Worm (Caenorhabditis elegans) whole organism, L1 larva: ENCODE data around the gene clec-60.

Experiments
- C04F5.9 ChIP-seq: sonication (generic microtip); optimal IDR thresholded peaks from 2 replicates; lab custom pipeline; 2016; ENCODE audit warnings: missing genetic modification characterization, missing compliant biosample characterization
- C16A3.4 ChIP-seq: fragments of 150-350 bp; optimal IDR thresholded peaks from 2 replicates; lab custom pipeline; 2014; ENCODE audit warnings: missing biosample characterization, missing genetic modification characterization
- C34B4.2 ChIP-seq: sonication (generic microtip); optimal IDR thresholded peaks from 2 replicates; lab custom pipeline; 2017; ENCODE audit warnings: mild to moderate bottlenecking, missing genetic modification characterization, missing compliant biosample characterization
- alr-1 ChIP-seq: fragments of 200-800 bp; sonication (Bioruptor generic); optimal IDR thresholded peaks from 2 replicates; lab custom pipeline; 2018; ENCODE audit warnings: borderline replicate concordance, mild to moderate bottlenecking, missing genetic modification characterization, missing compliant biosample characterization
- aly-2 ChIP-seq: fragments of 150-350 bp; optimal IDR thresholded peaks from 2 replicates; lab custom pipeline; 2014; ENCODE audit warnings: missing biosample characterization, missing genetic modification characterization
- blmp-1 ChIP-seq: fragments of 150-350 bp; optimal IDR thresholded peaks from 2 replicates; lab custom pipeline; 2014; ENCODE audit warnings: missing biosample characterization, missing genetic modification characterization
- ceh-82 ChIP-seq, 3 experiments: fragments of 150-350 bp in 1 of 3; sonication (generic microtip) in 2 of 3; optimal IDR thresholded peaks; 2 replicates each; lab custom pipeline; 2014 to 2017; ENCODE audit warnings: missing biosample characterization in 3 of 3, missing genetic modification characterization in 3 of 3
- ces-1 ChIP-seq: fragments of 150-350 bp; optimal IDR thresholded peaks from 2 replicates; lab custom pipeline; 2014; ENCODE audit warnings: missing biosample characterization, missing genetic modification reagents, missing genetic modification characterization
- dpl-1 ChIP-seq, 3 experiments: fragments of 150-350 bp in 2 of 3; sonication (generic microtip) in 1 of 3; optimal IDR thresholded peaks; 2 replicates each; lab custom pipeline; 2014 to 2017; ENCODE audit warnings: missing biosample characterization in 3 of 3, missing genetic modification characterization in 3 of 3, missing genetic modification reagents in 3 of 3
- efl-1 ChIP-seq, 4 experiments: fragments of 150-350 bp; optimal IDR thresholded peaks in 3 of 4; peaks in 1 of 4; 1 replicate in 1 of 4; 2 replicates in 3 of 4; lab custom pipeline; 2014; ENCODE audit warnings: missing biosample characterization in 2 of 4, missing genetic modification characterization in 2 of 4, missing genetic modification reagents in 2 of 4
- egl-27 ChIP-seq, 2 experiments: fragments of 150-350 bp in 1 of 2; sonication (generic microtip); optimal IDR thresholded peaks; 3 replicates each; lab custom pipeline; 2017 to 2018; ENCODE audit warnings: missing biosample characterization in 2 of 2, missing genetic modification characterization in 2 of 2, missing genetic modification reagents in 2 of 2
- elt-2 ChIP-seq: sonication (generic microtip); optimal IDR thresholded peaks from 2 replicates; lab custom pipeline; 2016; ENCODE audit warnings: missing genetic modification characterization, mild to moderate bottlenecking, inconsistent platforms, missing compliant biosample characterization, missing genetic modification reagents
- elt-3 ChIP-seq, 6 experiments: fragments of 150-350 bp in 1 of 6; sonication (generic microtip); optimal IDR thresholded peaks; 2 replicates each; lab custom pipeline; 2017 to 2018; ENCODE audit warnings: missing biosample characterization in 6 of 6, missing genetic modification characterization in 6 of 6, inconsistent platforms in 1 of 6
- ets-5 ChIP-seq: fragments of 200-800 bp; sonication (Bioruptor generic); IDR thresholded peaks from 2 replicates; pipeline ENCODE4 v1.3.6; 2022; ENCODE audit warnings: missing genetic modification characterization, missing compliant biosample characterization
- fkh-4 ChIP-seq: sonication (generic microtip); optimal IDR thresholded peaks from 2 replicates; lab custom pipeline; 2016; ENCODE audit warnings: missing compliant biosample characterization, missing genetic modification characterization, borderline replicate concordance
- fkh-8 ChIP-seq: sonication (generic microtip); optimal IDR thresholded peaks from 2 replicates; lab custom pipeline; 2016; ENCODE audit warnings: mild to moderate bottlenecking, missing genetic modification characterization, missing compliant biosample characterization
- fos-1 ChIP-seq: fragments of 150-350 bp; optimal IDR thresholded peaks from 2 replicates; lab custom pipeline; 2014; ENCODE audit warnings: missing biosample characterization, missing genetic modification characterization
- grh-1 ChIP-seq: fragments of 200-800 bp; sonication (Bioruptor generic); IDR thresholded peaks from 2 replicates; pipeline ENCODE4 v1.3.6; 2022; ENCODE audit warnings: missing genetic modification reagents, missing genetic modification characterization, missing compliant biosample characterization
- irx-1 ChIP-seq: sonication (generic microtip); optimal IDR thresholded peaks from 2 replicates; lab custom pipeline; 2016; ENCODE audit warnings: missing genetic modification characterization, missing compliant biosample characterization
- lin-13 ChIP-seq: fragments of 150-350 bp; optimal IDR thresholded peaks from 2 replicates; lab custom pipeline; 2014; ENCODE audit warnings: missing biosample characterization, missing genetic modification reagents, missing genetic modification characterization
- lin-14 ChIP-seq: fragments of 200-800 bp; sonication (Bioruptor generic); optimal IDR thresholded peaks from 2 replicates; lab custom pipeline; 2018; ENCODE audit warnings: mild to moderate bottlenecking, missing genetic modification characterization, moderate library complexity, missing compliant biosample characterization
- lin-35 ChIP-seq, 2 experiments: fragments of 150-350 bp; optimal IDR thresholded peaks; 2 replicates each; lab custom pipeline; 2014; ENCODE audit warnings: missing biosample characterization in 2 of 2, missing genetic modification characterization in 2 of 2, missing genetic modification reagents in 2 of 2
- lin-39 ChIP-seq: fragments of 150-350 bp; optimal IDR thresholded peaks from 2 replicates; lab custom pipeline; 2014; ENCODE audit warnings: missing biosample characterization, missing genetic modification reagents, missing genetic modification characterization
- lir-3 ChIP-seq: sonication (generic microtip); optimal IDR thresholded peaks from 2 replicates; lab custom pipeline; 2016; ENCODE audit warnings: mild to moderate bottlenecking, missing genetic modification characterization, moderate library complexity, missing compliant biosample characterization; ENCODE audit not compliant: poor library complexity
- lsy-2 ChIP-seq, 2 experiments: fragments of 150-350 bp; optimal IDR thresholded peaks; 2 replicates each; lab custom pipeline; 2014; ENCODE audit warnings: missing biosample characterization in 2 of 2, missing genetic modification characterization in 2 of 2
- mab-9 ChIP-seq: fragments of 200-800 bp; sonication (Bioruptor generic); IDR thresholded peaks from 2 replicates; pipeline ENCODE4 v1.3.6; 2022; ENCODE audit warnings: missing genetic modification reagents, missing genetic modification characterization, missing compliant biosample characterization
- mdl-1 ChIP-seq, 2 experiments: fragments of 150-350 bp; optimal IDR thresholded peaks; 2 replicates each; lab custom pipeline; 2014 to 2017; ENCODE audit warnings: missing biosample characterization in 2 of 2, missing genetic modification characterization in 2 of 2, inconsistent platforms in 1 of 2
- mep-1 ChIP-seq: fragments of 150-350 bp; optimal IDR thresholded peaks from 2 replicates; lab custom pipeline; 2014; ENCODE audit warnings: missing biosample characterization, missing genetic modification characterization
- nhr-11 ChIP-seq: fragments of 150-350 bp; optimal IDR thresholded peaks from 2 replicates; lab custom pipeline; 2014; ENCODE audit warnings: missing biosample characterization, missing genetic modification characterization
- nhr-19 ChIP-seq: fragments of 200-800 bp; sonication (Bioruptor generic); conservative IDR thresholded peaks from 2 replicates; pipeline ENCODE4 v1.3.6; 2022; ENCODE audit warnings: missing genetic modification characterization, missing compliant biosample characterization
- nhr-20 ChIP-seq: sonication (generic microtip); optimal IDR thresholded peaks from 2 replicates; lab custom pipeline; 2016; ENCODE audit warnings: mild to moderate bottlenecking, missing genetic modification characterization, missing compliant biosample characterization
- nhr-237 ChIP-seq: fragments of 150-350 bp; optimal IDR thresholded peaks from 2 replicates; lab custom pipeline; 2014; ENCODE audit warnings: missing biosample characterization, missing genetic modification characterization
- nhr-71 ChIP-seq: sonication (generic microtip); optimal IDR thresholded peaks from 2 replicates; lab custom pipeline; 2016; ENCODE audit warnings: mild to moderate bottlenecking, missing genetic modification characterization, moderate library complexity, missing compliant biosample characterization
- nhr-85 ChIP-seq: sonication (generic microtip); peaks from one replicate; lab custom pipeline; 2016; ENCODE audit warnings: missing genetic modification characterization, inconsistent platforms, missing compliant biosample characterization
- nhr-90 ChIP-seq: sonication (generic microtip); optimal IDR thresholded peaks from 2 replicates; lab custom pipeline; 2016; ENCODE audit warnings: mild to moderate bottlenecking, missing genetic modification characterization, missing compliant biosample characterization; ENCODE audit not compliant: poor library complexity
- pqm-1 ChIP-seq: sonication (generic microtip); optimal IDR thresholded peaks from 3 replicates; lab custom pipeline; 2017; ENCODE audit warnings: missing biosample characterization, missing genetic modification characterization
- rnt-1 ChIP-seq: sonication (generic microtip); optimal IDR thresholded peaks from 2 replicates; lab custom pipeline; 2016; ENCODE audit warnings: mild to moderate bottlenecking, missing genetic modification characterization, moderate library complexity, missing compliant biosample characterization
- skn-1 ChIP-seq: fragments of 150-350 bp; optimal IDR thresholded peaks from 2 replicates; lab custom pipeline; 2014; ENCODE audit warnings: missing biosample characterization, missing genetic modification characterization
- snu-23 ChIP-seq: sonication (generic microtip); optimal IDR thresholded peaks from 2 replicates; lab custom pipeline; 2016; ENCODE audit warnings: missing genetic modification characterization, missing compliant biosample characterization
- sup-37 ChIP-seq: fragments of 200-800 bp; sonication (Bioruptor generic); optimal IDR thresholded peaks from 2 replicates; lab custom pipeline; 2018; ENCODE audit warnings: mild to moderate bottlenecking, missing genetic modification characterization, missing compliant biosample characterization
- unc-130 ChIP-seq: fragments of 150-350 bp; optimal IDR thresholded peaks from 2 replicates; lab custom pipeline; 2017; ENCODE audit warnings: missing biosample characterization, missing genetic modification characterization, inconsistent platforms
- unc-98 ChIP-seq: fragments of 200-800 bp; sonication (Bioruptor generic); IDR thresholded peaks from 2 replicates; pipeline ENCODE4 v1.3.6; 2022; ENCODE audit warnings: missing genetic modification characterization, missing compliant biosample characterization
- vab-15 ChIP-seq: sonication (generic microtip); optimal IDR thresholded peaks from 2 replicates; lab custom pipeline; 2017; ENCODE audit warnings: missing genotype, mild to moderate bottlenecking, missing genetic modification characterization, missing compliant biosample characterization
- zip-4 ChIP-seq: fragments of 200-800 bp; sonication (Bioruptor generic); optimal IDR thresholded peaks from 2 replicates; lab custom pipeline; 2018; ENCODE audit warnings: mild to moderate bottlenecking, missing genetic modification characterization, moderate library complexity, missing compliant biosample characterization
- ztf-11 ChIP-seq, 2 experiments: sonication (generic microtip); optimal IDR thresholded peaks; 2 replicates each; lab custom pipeline; 2016 to 2017; ENCODE audit warnings: missing genetic modification characterization in 2 of 2, missing biosample characterization in 1 of 2, missing compliant biosample characterization in 1 of 2

clec-60 gene

ce11 chrII:10447348-10448316, 34.0 kb downstream of the clec-60 start, which contains the start of gene ZK673.2:
Gene ZK673.2 (plus strand): TSS chrII:10448266.
- TF ChIP-seq blmp-1 (tag; lab: Kevin White, UChicago) (peak; percentile 80), nhr-11 (tag; lab: Kevin White, UChicago) (peak; percentile 32), C34B4.2 (peak; percentile 3), snu-23 (GFP tag; lab: Kevin White, UChicago) (peak; percentile 55), lir-3 (no peak), mep-1 (tag; lab: Kevin White, UChicago) (peak; percentile 38), unc-130 (tag; lab: Kevin White, UChicago) (no peak), lsy-2 (tag; optimal IDR thresholded peaks at IDR 0.05; lab: Kevin White, UChicago) (peak in 1 of 2 experiments; percentile 53), mab-9 (no peak), ces-1 (no peak), fkh-8 (tag; lab: Kevin White, UChicago) (peak; percentile 29), nhr-90 (tag; lab: Kevin White, UChicago) (peak; percentile 46), lin-35 (GFP tag; optimal IDR thresholded peaks at IDR 0.05; lab: Kevin White, UChicago) (peak in 1 of 2 experiments; percentile 51), nhr-85 (peak; percentile 94), C16A3.4 (tag; lab: Kevin White, UChicago) (no peak), grh-1 (GFP tag; lab: Robert Waterston, UW) (peak; percentile 72), vab-15 (peak; percentile 1), sup-37 (GFP tag; lab: Kevin White, UChicago) (no peak), mdl-1 (tag; optimal IDR thresholded peaks at IDR 0.05; lab: Kevin White, UChicago) (peak in 1 of 2 experiments; percentile 64), efl-1 (optimal IDR thresholded peaks at IDR 0.05; lab: Kevin White, UChicago) (no peak), efl-1 (GFP tag; optimal IDR thresholded peaks at IDR 0.05 in 1 of 2; lab: Kevin White, UChicago) (peak; percentile 7 to 93), unc-98 (GFP tag; lab: Robert Waterston, UW) (no peak), ztf-11 (tag; optimal IDR thresholded peaks at IDR 0.05; lab: Kevin White, UChicago) (no peak), lin-13 (GFP tag; lab: Kevin White, UChicago) (peak; percentile 21), egl-27 (tag; optimal IDR thresholded peaks at IDR 0.05; lab: Kevin White, UChicago) (no peak), fkh-4 (tag; lab: Kevin White, UChicago) (no peak), nhr-19 (GFP tag; lab: Robert Waterston, UW) (peak; percentile 45; the same call in 1 of the 2 replicates), elt-3 (tag; optimal IDR thresholded peaks at IDR 0.05; lab: Kevin White, UChicago) (peak in 4 of 6 experiments; percentile 22 to 92 (median 51)), lin-14 (GFP tag; lab: Kevin White, UChicago) (peak; percentile 64), aly-2 (tag; lab: Kevin White, UChicago) (no peak), elt-2 (peak; percentile 74), nhr-20 (tag; lab: Kevin White, UChicago) (peak; percentile 67), nhr-71 (tag; lab: Kevin White, UChicago) (peak; percentile 75), rnt-1 (peak; percentile 3)

- TF ChIP-seq rnt-1 (peak; percentile 52), elt-2 (no peak), dpl-1 (GFP tag; optimal IDR thresholded peaks at IDR 0.05; lab: Kevin White, UChicago) (peak in 1 of 3 experiments; percentile 20), alr-1 (tag; lab: Kevin White, UChicago) (no peak)
These were observed 34.9 kb downstream of the clec-60 start for ce11 chrII:10446814-10447213.

ce11 chrII:10446300-10446699, 35.4 kb downstream of the clec-60 start:
- no peak for TF ChIP-seq ets-5 (GFP tag; lab: Robert Waterston, UW)
- TF ChIP-seq irx-1 (tag; lab: Kevin White, UChicago) = no peak
- no peak for TF ChIP-seq fos-1
- no peak for TF ChIP-seq ceh-82 (tag; optimal IDR thresholded peaks at IDR 0.05; lab: Kevin White, UChicago)
- peak; percentile 51 for TF ChIP-seq rnt-1
- TF ChIP-seq skn-1 (tag; lab: Kevin White, UChicago) = no peak
- no peak for TF ChIP-seq zip-4 (GFP tag; lab: Kevin White, UChicago)
- TF ChIP-seq unc-98 (GFP tag; lab: Robert Waterston, UW) = no peak
- no peak for TF ChIP-seq nhr-237 (tag; lab: Kevin White, UChicago)
- TF ChIP-seq pqm-1 (tag; lab: Kevin White, UChicago) = no peak
- TF ChIP-seq nhr-71 (tag; lab: Kevin White, UChicago) = peak; percentile 85
- peak; percentile 65 for TF ChIP-seq elt-2
- TF ChIP-seq lin-39 (tag; lab: Kevin White, UChicago) = no peak
- TF ChIP-seq unc-130 (tag; lab: Kevin White, UChicago) = peak; percentile 86
- TF ChIP-seq lin-35 (GFP tag; optimal IDR thresholded peaks at IDR 0.05; lab: Kevin White, UChicago) = peak; percentile 3 to 77
- TF ChIP-seq ces-1 = no peak
- no peak for TF ChIP-seq C04F5.9
